Fruit fly (Drosophila melanogaster): ENCODE measurements around the gene AsnRS.

AsnRS gene

DNA sequence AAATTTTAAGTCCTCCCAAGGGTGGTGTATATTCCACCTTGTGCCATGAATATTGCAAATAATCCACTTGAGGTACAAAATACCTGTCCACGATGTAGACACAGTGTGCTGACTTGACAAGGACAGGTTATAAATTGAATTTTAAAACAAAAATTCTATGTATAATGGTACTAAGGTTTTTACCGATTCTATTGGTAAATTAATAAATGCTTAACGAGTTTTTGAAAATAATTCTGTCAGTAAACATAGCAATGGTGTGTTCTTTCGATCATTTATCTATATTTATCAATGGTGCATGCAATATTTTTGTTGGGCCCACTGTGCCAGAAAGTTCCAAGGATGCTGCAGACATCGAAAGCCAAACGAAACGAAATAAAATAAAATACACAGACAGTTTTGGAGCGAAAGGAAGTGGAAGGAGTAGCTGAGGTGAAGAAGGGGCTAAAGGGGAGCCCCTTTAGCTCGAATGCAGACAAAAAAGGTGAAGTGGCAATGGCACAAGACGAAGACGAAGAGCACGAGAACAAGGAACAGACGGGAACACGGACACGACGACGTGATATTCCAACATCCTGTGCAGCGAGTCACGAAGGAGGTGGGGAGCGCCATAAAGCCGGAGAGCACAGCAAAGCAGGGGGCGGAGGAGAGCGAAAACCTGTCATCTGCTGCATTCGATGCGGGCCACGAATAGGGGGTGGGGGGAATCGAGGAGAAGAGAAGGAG, 4.4 kb upstream of the AsnRS start:
- TF ChIP-seq br (GFP tag; optimal IDR thresholded peaks at IDR 0.05), result peak; percentile 93
- TF ChIP-seq Dif (GFP tag; optimal IDR thresholded peaks at IDR 0.05; ENCODE audit: partially characterized antibody), result peak; percentile 55
- no peak for TF ChIP-seq dsf (GFP tag; optimal IDR thresholded peaks at IDR 0.05; ENCODE audit: borderline replicate concordance)
- TF ChIP-seq lola (GFP tag; optimal IDR thresholded peaks at IDR 0.05), result no peak
- TF ChIP-seq rgr (GFP tag; optimal IDR thresholded peaks at IDR 0.05), result peak; percentile 88
- peak; percentile 66 for TF ChIP-seq dmrt93B (GFP tag; optimal IDR thresholded peaks at IDR 0.05)
- TF ChIP-seq h (GFP tag; optimal IDR thresholded peaks at IDR 0.05), result peak; percentile 88
- TF ChIP-seq Vsx2 (GFP tag; optimal IDR thresholded peaks at IDR 0.05; ENCODE audit: partially characterized antibody), result no peak
- peak; percentile 89 for TF ChIP-seq fru (GFP tag; optimal IDR thresholded peaks at IDR 0.05)
- TF ChIP-seq CG32264 (GFP tag; optimal IDR thresholded peaks at IDR 0.05), result peak; percentile 60
- peak; percentile 81 for TF ChIP-seq woc (GFP tag; optimal IDR thresholded peaks at IDR 0.05)
- TF ChIP-seq Sp1 (GFP tag; optimal IDR thresholded peaks at IDR 0.05), result peak; percentile 71
- no peak for TF ChIP-seq Rel (GFP tag; optimal IDR thresholded peaks at IDR 0.05)
- no peak for TF ChIP-seq Rel (tag; optimal IDR thresholded peaks at IDR 0.05)
- TF ChIP-seq Hr78 (GFP tag; optimal IDR thresholded peaks at IDR 0.05), result no peak
- peak in 1 of 2 experiments; percentile 84 for TF ChIP-seq foxo (GFP tag; optimal IDR thresholded peaks at IDR 0.05)
- TF ChIP-seq Jra (GFP tag; optimal IDR thresholded peaks at IDR 0.05), result peak; percentile 26
- no peak for TF ChIP-seq jim (GFP tag; optimal IDR thresholded peaks at IDR 0.05)
- no peak for TF ChIP-seq usp (GFP tag; optimal IDR thresholded peaks at IDR 0.05)
- no peak for TF ChIP-seq sv (GFP tag; optimal IDR thresholded peaks at IDR 0.05)
- TF ChIP-seq CG9705 (GFP tag; optimal IDR thresholded peaks at IDR 0.05), result peak; percentile 39
- no peak for TF ChIP-seq Myc (optimal IDR thresholded peaks at IDR 0.05)
- TF ChIP-seq GATAd (GFP tag; optimal IDR thresholded peaks at IDR 0.05), result no peak
- TF ChIP-seq psq (GFP tag; optimal IDR thresholded peaks at IDR 0.05), result no peak
- peak; percentile 83 for TF ChIP-seq OdsH (GFP tag; optimal IDR thresholded peaks at IDR 0.05)
- peak; percentile 64 for TF ChIP-seq brk (GFP tag; optimal IDR thresholded peaks at IDR 0.05)
- TF ChIP-seq N (GFP tag; optimal IDR thresholded peaks at IDR 0.05), result no peak
- TF ChIP-seq ey (GFP tag; optimal IDR thresholded peaks at IDR 0.05), result peak; percentile 86
- no peak for TF ChIP-seq Mio (GFP tag; optimal IDR thresholded peaks at IDR 0.05)
- no peak for TF ChIP-seq CrebA (GFP tag; optimal IDR thresholded peaks at IDR 0.05; ENCODE audit: borderline replicate concordance)
- TF ChIP-seq Hnf4 (GFP tag; optimal IDR thresholded peaks at IDR 0.05), result peak; percentile 53
- TF ChIP-seq sage (GFP tag; optimal IDR thresholded peaks at IDR 0.05), result peak; percentile 52
- TF ChIP-seq HLH106 (tag; optimal IDR thresholded peaks at IDR 0.05), result peak; percentile 81
- TF ChIP-seq pan (optimal IDR thresholded peaks at IDR 0.05), result no peak
- TF ChIP-seq Dfd (GFP tag; optimal IDR thresholded peaks at IDR 0.05), result no peak
- TF ChIP-seq Hr83 (GFP tag; optimal IDR thresholded peaks at IDR 0.05; ENCODE audit: poor library complexity, severe bottlenecking), result no peak
- peak in 1 of 2 experiments; percentile 1 for TF ChIP-seq dl (GFP tag; optimal IDR thresholded peaks at IDR 0.05; ENCODE audit: insufficient read depth in 1 of 2, partially characterized antibody in 2 of 2)
- TF ChIP-seq Abd-B (GFP tag; optimal IDR thresholded peaks at IDR 0.05), result no peak
- no peak for TF ChIP-seq tai (GFP tag; optimal IDR thresholded peaks at IDR 0.05)

DNA sequence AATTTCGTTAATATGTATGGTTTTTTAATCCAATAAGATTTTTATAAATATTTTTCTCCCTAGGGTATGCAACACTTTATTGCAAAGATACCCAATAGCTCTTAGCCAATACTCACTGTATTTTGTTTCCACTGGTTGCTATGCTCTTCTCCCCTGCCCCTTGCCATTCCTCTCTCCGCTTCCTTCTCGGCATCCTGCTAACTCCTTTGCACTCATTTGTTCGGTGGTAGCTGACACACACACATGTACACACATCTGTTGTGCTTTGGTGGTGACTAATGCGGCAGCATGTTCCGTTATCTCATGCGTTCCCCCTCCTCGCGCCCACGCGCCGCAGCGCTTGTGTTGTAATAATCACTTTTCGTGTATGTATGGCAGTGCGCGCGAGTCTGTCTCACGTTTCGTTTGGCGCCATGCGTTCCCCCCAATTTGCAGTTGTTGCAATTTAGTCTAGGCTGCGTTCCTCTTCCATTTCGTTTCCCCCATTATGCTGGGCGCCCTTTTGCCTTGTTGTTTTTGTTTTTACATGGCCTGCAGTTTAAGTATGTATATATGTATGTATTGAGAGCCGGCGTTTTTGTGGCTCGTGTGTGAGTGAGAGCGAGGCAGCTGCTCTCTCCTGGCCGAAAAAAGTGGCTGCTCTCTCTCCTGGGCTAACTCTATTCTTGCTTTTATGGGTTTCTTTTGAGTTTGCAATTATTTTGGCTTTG, 3.2 kb upstream of the AsnRS start, which contains the start of gene Polr1D:
TSS of gene Polr1D (minus strand) at position 420 of the 710 bp plus-strand sequence.
- TF ChIP-seq Jra (GFP tag; optimal IDR thresholded peaks at IDR 0.05) (peak; percentile 88), woc (GFP tag; optimal IDR thresholded peaks at IDR 0.05) (peak; percentile 70), Mio (GFP tag; optimal IDR thresholded peaks at IDR 0.05) (no peak), brk (GFP tag; optimal IDR thresholded peaks at IDR 0.05) (no peak), Dif (GFP tag; optimal IDR thresholded peaks at IDR 0.05; ENCODE audit: partially characterized antibody) (peak; percentile 45), Sp1 (GFP tag; optimal IDR thresholded peaks at IDR 0.05) (peak; percentile 27), Hnf4 (GFP tag; optimal IDR thresholded peaks at IDR 0.05) (peak; percentile 29), dmrt93B (GFP tag; optimal IDR thresholded peaks at IDR 0.05) (no peak), Hr83 (GFP tag; optimal IDR thresholded peaks at IDR 0.05; ENCODE audit: poor library complexity, severe bottlenecking) (no peak), dsf (GFP tag; optimal IDR thresholded peaks at IDR 0.05; ENCODE audit: borderline replicate concordance) (no peak), br (GFP tag; optimal IDR thresholded peaks at IDR 0.05) (peak; percentile 63), fru (GFP tag; optimal IDR thresholded peaks at IDR 0.05) (peak; percentile 17), Dfd (GFP tag; optimal IDR thresholded peaks at IDR 0.05) (no peak), psq (GFP tag; optimal IDR thresholded peaks at IDR 0.05) (peak; percentile 72), rgr (GFP tag; optimal IDR thresholded peaks at IDR 0.05) (no peak), foxo (GFP tag; optimal IDR thresholded peaks at IDR 0.05) (peak in 1 of 2 experiments; percentile 52), Myc (optimal IDR thresholded peaks at IDR 0.05) (no peak), Rel (GFP tag; optimal IDR thresholded peaks at IDR 0.05) (no peak), Rel (tag; optimal IDR thresholded peaks at IDR 0.05) (peak; percentile 49), h (GFP tag; optimal IDR thresholded peaks at IDR 0.05) (peak; percentile 12)

Measured in whole organism, wandering third instar larva.